Worm (Caenorhabditis elegans): Measurements from ENCODE around the gene col-111.

Gene col-111

ce11 chrIV:4678718-4679117 lies 20.9 kb upstream of the col-111 start, which contains the start of gene kin-36:
TSS of gene kin-36 (plus strand) at chrIV:4679018.
- peak; percentile 51 for TF ChIP-seq nhr-85 (tag)
- no peak for TF ChIP-seq hlh-17 (GFP tag; optimal IDR thresholded peaks at IDR 0.05; ENCODE audit: borderline replicate concordance)

- no peak for TF ChIP-seq C04F5.9 (tag; optimal IDR thresholded peaks at IDR 0.05)
- TF ChIP-seq elt-3 (tag; optimal IDR thresholded peaks at IDR 0.05): no peak
- TF ChIP-seq ceh-88 (GFP tag; IDR thresholded peaks at IDR 0.05): no peak
- no peak for TF ChIP-seq hlh-4 (tag; optimal IDR thresholded peaks at IDR 0.05)
Measured at ce11 chrIV:4674322-4674721, 16.5 kb upstream of the col-111 start.

ce11 chrIV:4673332-4673731 lies 15.6 kb upstream of the col-111 start:
- TF ChIP-seq nhr-19 (GFP tag; conservative IDR thresholded peaks at IDR 0.05): no peak
- TF ChIP-seq aha-1 (tag; optimal IDR thresholded peaks at IDR 0.05): no peak
- no peak for TF ChIP-seq grh-1 (GFP tag; IDR thresholded peaks at IDR 0.05)
- TF ChIP-seq sptf-1 (tag; optimal IDR thresholded peaks at IDR 0.05): no peak
- TF ChIP-seq ceh-63 (GFP tag; optimal IDR thresholded peaks at IDR 0.05): no peak
- no peak for TF ChIP-seq sup-37 (GFP tag; optimal IDR thresholded peaks at IDR 0.05)
- TF ChIP-seq mep-1 (tag; optimal IDR thresholded peaks at IDR 0.05): no peak
- TF ChIP-seq isw-1 (GFP tag; IDR thresholded peaks at IDR 0.05): no peak
- no peak for TF ChIP-seq ceh-8 (GFP tag; optimal IDR thresholded peaks at IDR 0.05)
- TF ChIP-seq unc-86 (tag; optimal IDR thresholded peaks at IDR 0.05): no peak
- no peak for TF ChIP-seq hlh-17 (GFP tag; optimal IDR thresholded peaks at IDR 0.05; ENCODE audit: borderline replicate concordance)
- TF ChIP-seq nhr-90 (tag; optimal IDR thresholded peaks at IDR 0.05; ENCODE audit: poor library complexity): no peak

- no peak for TF ChIP-seq irx-1 (tag; optimal IDR thresholded peaks at IDR 0.05)
- TF ChIP-seq nhr-47 (tag; optimal IDR thresholded peaks at IDR 0.05): no peak
- TF ChIP-seq isw-1 (GFP tag; IDR thresholded peaks at IDR 0.05): no peak
- TF ChIP-seq nhr-71 (tag; optimal IDR thresholded peaks at IDR 0.05): no peak
- TF ChIP-seq hpl-2 (GFP tag; optimal IDR thresholded peaks at IDR 0.05): no peak
- TF ChIP-seq hlh-17 (GFP tag; optimal IDR thresholded peaks at IDR 0.05; ENCODE audit: borderline replicate concordance): no peak
- TF ChIP-seq C16A3.4 (tag; optimal IDR thresholded peaks at IDR 0.05): no peak
- no peak for TF ChIP-seq snpc-4 (tag; optimal IDR thresholded peaks at IDR 0.05)
- no peak for TF ChIP-seq ceh-63 (GFP tag; optimal IDR thresholded peaks at IDR 0.05)
- TF ChIP-seq pqm-1 (tag; optimal IDR thresholded peaks at IDR 0.05): no peak
- no peak for TF ChIP-seq nhr-84 (tag; optimal IDR thresholded peaks at IDR 0.05)
- TF ChIP-seq sox-4 (tag; optimal IDR thresholded peaks at IDR 0.05): no peak
- TF ChIP-seq unc-98 (GFP tag; IDR thresholded peaks at IDR 0.05): no peak
- TF ChIP-seq ceh-88 (GFP tag; IDR thresholded peaks at IDR 0.05): no peak
- TF ChIP-seq mdl-1 (tag; optimal IDR thresholded peaks at IDR 0.05): no peak
- no peak for TF ChIP-seq fos-1 (tag; optimal IDR thresholded peaks at IDR 0.05)
Measured at ce11 chrIV:4669242-4669641, 11.5 kb upstream of the col-111 start, which contains the start of gene F29B9.12. TSS of gene F29B9.12 (plus strand) at chrIV:4669542.

ce11 chrIV:4667835-4668234 lies 10.1 kb upstream of the col-111 start:
- TF ChIP-seq xbp-1 (tag; optimal IDR thresholded peaks at IDR 0.05): no peak
- TF ChIP-seq Y116A8C.19 (tag; optimal IDR thresholded peaks at IDR 0.05; ENCODE audit: borderline replicate concordance): no peak
- no peak for TF ChIP-seq dpl-1 (GFP tag; optimal IDR thresholded peaks at IDR 0.05)
- TF ChIP-seq mef-2 (tag; optimal IDR thresholded peaks at IDR 0.05): no peak
- no peak for TF ChIP-seq ceh-90 (tag; optimal IDR thresholded peaks at IDR 0.05)

ce11 chrIV:4667383-4667782 lies 9.6 kb upstream of the col-111 start:
- no peak for TF ChIP-seq dpl-1 (GFP tag; optimal IDR thresholded peaks at IDR 0.05)
- peak; percentile 46 for TF ChIP-seq lin-14 (GFP tag; optimal IDR thresholded peaks at IDR 0.05)
- no peak for TF ChIP-seq elt-2 (tag; optimal IDR thresholded peaks at IDR 0.05)
- peak; percentile 63 for TF ChIP-seq mab-9 (GFP tag; IDR thresholded peaks at IDR 0.05)
- peak in 1 of 3 experiments; percentile 2 for TF ChIP-seq ceh-82 (tag; optimal IDR thresholded peaks at IDR 0.05)

Measured in whole organism, L1 larva.